Worm (Caenorhabditis elegans): ENCODE results near the gene hpo-8.

DNA sequence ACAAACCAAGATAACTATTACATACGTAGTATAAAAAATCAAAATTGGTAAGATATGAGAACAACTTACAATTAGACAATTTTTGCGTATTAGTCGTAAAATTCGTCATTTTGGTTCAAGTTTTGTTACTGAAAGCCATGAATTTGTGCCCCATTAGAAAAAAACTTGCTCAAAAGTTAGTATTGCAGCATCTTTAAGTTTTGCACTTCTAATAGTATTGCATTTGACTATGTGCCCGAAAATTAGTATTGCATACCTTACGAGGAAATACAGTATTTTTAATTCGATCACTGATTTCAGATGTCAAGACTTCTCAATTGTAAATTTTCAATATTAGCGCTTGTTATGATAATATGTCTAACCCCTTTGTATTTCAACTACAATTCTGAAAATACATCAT, 17.6 kb upstream of the hpo-8 start, which contains the start of gene T15B7.8:
- no peak for TF ChIP-seq him-1 (tag; optimal IDR thresholded peaks at IDR 0.05)
- no peak for TF ChIP-seq dao-5 (tag; optimal IDR thresholded peaks at IDR 0.05)

Data from whole organism, L4/young adult.